Worm (Caenorhabditis elegans): ENCODE results near the gene msp-79.

Gene msp-79

DNA sequence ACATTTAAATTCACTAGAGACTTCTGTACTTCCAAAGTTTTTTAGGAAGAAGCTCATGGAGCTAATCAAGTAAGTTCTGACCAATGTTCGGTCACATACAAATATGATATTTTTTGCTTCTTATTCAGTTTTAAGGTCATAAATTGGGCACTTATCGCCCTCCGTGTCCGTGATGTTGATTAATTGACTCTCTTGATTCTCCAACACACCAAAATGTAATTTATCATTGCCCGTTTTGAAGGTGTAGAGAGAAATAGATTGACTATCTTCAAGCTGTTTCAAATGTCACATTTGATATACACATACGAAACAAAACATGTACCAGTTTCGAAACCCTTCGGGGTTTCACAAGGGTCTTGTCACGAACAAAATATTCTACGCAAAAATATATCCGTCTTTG is 23.8 kb upstream of the msp-79 start:
- TF ChIP-seq lin-39 (tag; optimal IDR thresholded peaks at IDR 0.05) (no peak), nhr-28 (tag; optimal IDR thresholded peaks at IDR 0.05) (peak; percentile 50), unc-62 (GFP tag; optimal IDR thresholded peaks at IDR 0.05 in 1 of 2) (peak in 1 of 2 experiments; percentile 91), unc-62 (tag; optimal IDR thresholded peaks at IDR 0.05) (no peak)

DNA sequence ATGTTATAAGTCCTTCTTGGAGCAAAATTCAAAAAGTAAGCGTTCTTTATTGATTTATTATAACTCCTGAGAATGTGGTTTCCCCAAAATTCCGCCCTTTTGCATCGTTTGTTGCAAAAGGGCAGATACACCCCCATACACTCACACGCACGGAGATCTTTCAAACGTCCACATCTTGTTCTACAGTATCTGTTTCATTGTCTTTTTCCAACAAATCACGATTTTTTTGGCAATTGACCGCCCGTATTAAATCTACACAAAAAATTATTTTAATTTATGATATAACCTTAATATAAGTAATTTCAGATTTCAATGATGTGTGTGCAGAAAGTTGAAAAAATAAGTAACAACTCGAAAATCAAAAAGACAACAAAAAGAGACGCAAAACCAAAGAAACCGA is 22.5 kb upstream of the msp-79 start, which contains the start of gene T13F2.4:
Gene T13F2.4 (plus strand): TSS at position 301 of the 400 bp plus-strand sequence.
- TF ChIP-seq hlh-11 (tag; optimal IDR thresholded peaks at IDR 0.05) (no peak), mes-2 (tag; optimal IDR thresholded peaks at IDR 0.05; ENCODE audit: poor library complexity, severe bottlenecking) (no peak), spr-1 (tag; optimal IDR thresholded peaks at IDR 0.05) (no peak), ceh-28 (tag; optimal IDR thresholded peaks at IDR 0.05) (no peak), ceh-82 (tag; optimal IDR thresholded peaks at IDR 0.05) (no peak), nhr-102 (tag; optimal IDR thresholded peaks at IDR 0.05) (no peak), skn-1 (tag; optimal IDR thresholded peaks at IDR 0.05) (no peak), lin-38 (GFP tag; IDR thresholded peaks at IDR 0.05) (no peak), egl-27 (tag; optimal IDR thresholded peaks at IDR 0.05) (no peak), lim-7 (GFP tag; IDR thresholded peaks at IDR 0.05) (no peak), spr-3 (GFP tag; optimal IDR thresholded peaks at IDR 0.05) (no peak), saeg-2 (GFP tag; IDR thresholded peaks at IDR 0.05) (no peak), lin-1 (GFP tag; IDR thresholded peaks at IDR 0.05) (no peak), Y48G9A.11 (GFP tag; IDR thresholded peaks at IDR 0.05) (no peak), nhr-25 (tag; optimal IDR thresholded peaks at IDR 0.05; ENCODE audit: borderline replicate concordance, insufficient read depth) (no peak), fkh-10 (GFP tag; optimal IDR thresholded peaks at IDR 0.05) (no peak), mxl-3 (GFP tag; optimal IDR thresholded peaks at IDR 0.05) (no peak), mep-1 (tag; optimal IDR thresholded peaks at IDR 0.05) (no peak), F37D6.2 (tag; optimal IDR thresholded peaks at IDR 0.05) (no peak), nhr-237 (tag; optimal IDR thresholded peaks at IDR 0.05) (no peak)

DNA sequence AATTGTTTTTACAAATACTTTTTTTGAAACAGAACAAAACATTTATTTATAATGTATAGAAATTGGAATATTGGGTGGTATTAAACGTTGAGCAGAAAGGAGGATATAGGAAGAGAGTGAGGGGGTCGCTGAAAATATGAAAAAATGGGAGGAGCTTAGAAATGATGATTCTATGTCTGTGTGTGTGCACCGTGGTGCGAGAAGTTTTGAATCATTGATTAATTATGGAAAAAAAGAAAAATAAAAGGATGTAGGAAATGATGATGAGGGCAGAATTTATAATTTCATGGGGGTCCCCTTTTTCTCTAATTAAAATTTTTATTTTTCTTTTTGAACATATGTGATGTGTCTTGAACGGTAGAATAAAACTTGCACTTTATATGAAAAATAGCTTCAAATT is 17.7 kb upstream of the msp-79 start, which contains the start of gene sre-4:
Gene sre-4 (minus strand): TSS at position 101 of the 400 bp plus-strand sequence.
- no peak for TF ChIP-seq nhr-111 (GFP tag; optimal IDR thresholded peaks at IDR 0.05)

- no peak for TF ChIP-seq ZK546.5 (tag; optimal IDR thresholded peaks at IDR 0.05)
- no peak for TF ChIP-seq madf-9 (GFP tag; conservative IDR thresholded peaks at IDR 0.05)
- TF ChIP-seq mdl-1 (tag; optimal IDR thresholded peaks at IDR 0.05), result no peak
- TF ChIP-seq lir-3 (tag; optimal IDR thresholded peaks at IDR 0.05), result no peak
- 0 out of 2 replicates have a peak, but pooled peaks have one; percentile 22 for TF ChIP-seq vab-7 (GFP tag; IDR thresholded peaks at IDR 0.05)
- TF ChIP-seq R02D3.7 (tag; optimal IDR thresholded peaks at IDR 0.05), result no peak
- TF ChIP-seq nhr-11 (tag; optimal IDR thresholded peaks at IDR 0.05), result no peak
- no peak for TF ChIP-seq nhr-6 (tag; optimal IDR thresholded peaks at IDR 0.05)
- TF ChIP-seq egl-43 (GFP tag; IDR thresholded peaks at IDR 0.05), result no peak
- peak; percentile 79; the same call in 1 of the 2 replicates for TF ChIP-seq Y48G9A.11 (GFP tag; IDR thresholded peaks at IDR 0.05)
- no peak for TF ChIP-seq fkh-10 (GFP tag; optimal IDR thresholded peaks at IDR 0.05)
- no peak for TF ChIP-seq unc-39 (tag; optimal IDR thresholded peaks at IDR 0.05)
- no peak for TF ChIP-seq mes-2 (tag; optimal IDR thresholded peaks at IDR 0.05; ENCODE audit: poor library complexity, severe bottlenecking)
- TF ChIP-seq lin-13 (GFP tag; optimal IDR thresholded peaks at IDR 0.05), result no peak
- no peak for TF ChIP-seq lin-39 (tag; optimal IDR thresholded peaks at IDR 0.05)
- no peak for TF ChIP-seq F10B5.3 (tag; optimal IDR thresholded peaks at IDR 0.05)
- TF ChIP-seq daf-19 (GFP tag; conservative IDR thresholded peaks at IDR 0.05), result no peak
- no peak for TF ChIP-seq cey-2 (tag; optimal IDR thresholded peaks at IDR 0.05; ENCODE audit: borderline replicate concordance, insufficient read depth)
- TF ChIP-seq unc-130 (GFP tag; optimal IDR thresholded peaks at IDR 0.05), result peak; percentile 86
- no peak for TF ChIP-seq pha-4 (GFP tag; IDR thresholded peaks at IDR 0.05)
- no peak for TF ChIP-seq pha-4 (tag; optimal IDR thresholded peaks at IDR 0.05)
- TF ChIP-seq Y105C5A.15 (GFP tag; IDR thresholded peaks at IDR 0.05), result no peak
- no peak for TF ChIP-seq snpc-4 (tag; optimal IDR thresholded peaks at IDR 0.05)
- TF ChIP-seq lin-1 (GFP tag; IDR thresholded peaks at IDR 0.05), result no peak
- no peak for TF ChIP-seq daf-8 (GFP tag; IDR thresholded peaks at IDR 0.05)
- no peak for TF ChIP-seq F26F4.8 (GFP tag; conservative IDR thresholded peaks at IDR 0.05)
- TF ChIP-seq madf-5 (GFP tag; IDR thresholded peaks at IDR 0.05), result no peak
- no peak for TF ChIP-seq D1046.2 (GFP tag; IDR thresholded peaks at IDR 0.05)
Observed at ce11 chrIV:9778016-9778415, 11.1 kb upstream of the msp-79 start, which contains the start of gene T13F2.6. Gene T13F2.6 (plus strand): TSS chrIV:9778321.

Data from whole organism, L4 larva.